Fruit fly (Drosophila melanogaster) whole organism, wandering third instar larva: Measurements from ENCODE around the gene CG31848.

Source experiments
- CG9705 ChIP-seq: fragments of 200-800 bp; sonication (Bioruptor generic); optimal IDR thresholded peaks from 2 replicates; lab custom pipeline; 2018; ENCODE audit warnings: missing biosample characterization, mild to moderate bottlenecking, missing genetic modification characterization
- N ChIP-seq: fragments of >200 bp; optimal IDR thresholded peaks from 2 replicates; lab custom pipeline; 2018; ENCODE audit warnings: missing biosample characterization, missing external identifiers, missing genetic modification characterization
- foxo ChIP-seq, 2 experiments: fragments of 200-800 bp; sonication (Bioruptor generic); optimal IDR thresholded peaks; 2 replicates in 1 of 2; 3 replicates in 1 of 2; lab custom pipeline; 2016 to 2017; ENCODE audit warnings: missing biosample characterization in 2 of 2, missing genetic modification characterization in 2 of 2
- lola ChIP-seq: fragments of >200 bp; optimal IDR thresholded peaks from 2 replicates; lab custom pipeline; 2017; ENCODE audit warnings: missing biosample characterization, missing genetic modification characterization
- psq ChIP-seq: fragments of 200-800 bp; sonication (Bioruptor generic); optimal IDR thresholded peaks from 3 replicates; lab custom pipeline; 2017; ENCODE audit warnings: missing biosample characterization, mild to moderate bottlenecking, missing genetic modification characterization, moderate library complexity
- sage ChIP-seq: fragments of 200-800 bp; sonication (Bioruptor generic); optimal IDR thresholded peaks from 2 replicates; lab custom pipeline; 2016; ENCODE audit warnings: missing biosample characterization, mild to moderate bottlenecking, missing genetic modification characterization
- sv ChIP-seq: fragments of 200-800 bp; sonication (Bioruptor generic); optimal IDR thresholded peaks from 3 replicates; lab custom pipeline; 2016; ENCODE audit warnings: missing biosample characterization, missing genetic modification characterization
- usp ChIP-seq: fragments of >200 bp; optimal IDR thresholded peaks from 2 replicates; lab custom pipeline; 2017; ENCODE audit warnings: missing biosample characterization, missing genetic modification characterization

- TF ChIP-seq psq (peak; percentile 15), sv (GFP tag; lab: Kevin White, UChicago) (no peak), CG9705 (GFP tag; lab: Kevin White, UChicago) (no peak), lola (no peak), N (no peak), sage (GFP tag; lab: Kevin White, UChicago) (no peak), foxo (GFP tag; optimal IDR thresholded peaks at IDR 0.05; lab: Kevin White, UChicago) (no peak), usp (GFP tag; lab: Kevin White, UChicago) (no peak)
These were observed 46.2 kb downstream of the CG31848 start, which contains the start of the genes CG9426 and mRF1 for dm6 chr2L:13219281-13220092.
